Worm (Caenorhabditis elegans): Measurements from ENCODE around the gene F54F2.7.
A peak's percentile ranks its signal among the peaks of the same experiment; 100 is the strongest.

Gene F54F2.7

DNA sequence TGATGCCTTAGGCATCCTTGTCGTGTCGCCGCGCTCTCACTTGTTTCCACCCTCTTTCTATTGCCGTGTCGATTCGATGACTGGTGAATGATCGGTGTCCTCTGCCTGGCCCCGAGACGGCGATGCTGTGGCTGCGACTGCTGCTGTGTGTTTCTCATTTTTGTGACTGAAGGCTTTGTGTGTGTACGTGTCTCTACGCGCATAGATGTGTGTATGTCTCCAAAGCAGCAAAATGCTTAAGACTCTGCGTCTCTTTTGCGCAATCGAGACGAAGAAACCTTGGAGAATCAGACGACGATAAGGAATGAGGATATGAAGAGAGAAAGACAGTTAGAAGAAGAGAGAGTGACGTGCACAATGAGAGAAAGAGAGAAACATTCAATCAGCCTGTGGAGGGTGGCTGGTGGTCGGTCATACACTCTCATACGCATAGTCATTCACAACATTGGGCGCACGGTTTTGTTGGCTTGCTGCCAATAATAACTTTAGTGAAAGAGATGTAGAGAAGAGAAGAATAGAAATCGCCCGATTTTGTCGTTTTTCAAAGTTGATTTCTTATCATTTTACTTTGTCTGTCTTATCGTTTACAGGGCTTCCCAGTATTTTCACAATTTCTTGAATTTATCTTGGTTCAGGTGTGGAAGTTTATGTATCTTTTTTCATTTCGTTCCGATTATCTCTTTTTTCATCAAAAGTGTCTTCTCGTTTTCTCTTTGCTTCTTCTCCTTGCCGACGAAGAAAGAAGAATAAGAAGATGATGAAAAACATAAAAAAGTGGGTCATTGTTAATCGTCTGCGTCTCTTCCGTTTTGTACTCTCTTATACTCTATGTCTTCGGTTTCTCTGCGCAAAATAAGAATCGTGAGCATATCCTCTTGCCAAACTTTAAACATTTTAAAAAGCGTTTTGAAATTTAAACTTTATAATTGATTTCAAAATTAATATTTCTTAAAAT is 5.0 kb downstream of the F54F2.7 start (continued):
- TF ChIP-seq rec-8 (tag; optimal IDR thresholded peaks at IDR 0.05), result no peak
- no peak for TF ChIP-seq B0261.1 (tag; optimal IDR thresholded peaks at IDR 0.05)
- no peak for TF ChIP-seq sdz-38 (tag; optimal IDR thresholded peaks at IDR 0.05)
- TF ChIP-seq T26A5.8 (tag; optimal IDR thresholded peaks at IDR 0.05), result no peak
- TF ChIP-seq C17E4.6 (GFP tag; IDR thresholded peaks at IDR 0.05), result no peak
- TF ChIP-seq ceh-79 (tag; optimal IDR thresholded peaks at IDR 0.05), result no peak
- no peak for TF ChIP-seq F10E7.11 (tag; optimal IDR thresholded peaks at IDR 0.05)
- no peak for TF ChIP-seq Y95B8A.8 (GFP tag; IDR thresholded peaks at IDR 0.05)
- no peak for TF ChIP-seq mes-4 (tag; optimal IDR thresholded peaks at IDR 0.05)
- TF ChIP-seq tbp1 (GFP tag; optimal IDR thresholded peaks at IDR 0.05), result peak; percentile 57
- TF ChIP-seq ZK185.1 (tag; optimal IDR thresholded peaks at IDR 0.05; ENCODE audit: poor library complexity, severe bottlenecking), result no peak

ce11 chrIII:8801352-8801863 is 5.7 kb downstream of the F54F2.7 start:
- TF ChIP-seq die-1 (tag; optimal IDR thresholded peaks at IDR 0.05), result peak; percentile 19
- TF ChIP-seq nfya-2 (GFP tag; IDR thresholded peaks at IDR 0.05), result no peak

ce11 chrIII:8800796-8801083 is 6.4 kb downstream of the F54F2.7 start:
- TF ChIP-seq repo-1 (tag; optimal IDR thresholded peaks at IDR 0.05) (no peak), F49E8.2 (tag; optimal IDR thresholded peaks at IDR 0.05; ENCODE audit: insufficient read depth) (no peak), lin-35 (GFP tag; optimal IDR thresholded peaks at IDR 0.05) (no peak), dox-1 (GFP tag; IDR thresholded peaks at IDR 0.05) (no peak), ztf-26 (tag; optimal IDR thresholded peaks at IDR 0.05) (no peak), madf-8 (GFP tag; conservative IDR thresholded peaks at IDR 0.05) (no peak), somi-1 (GFP tag; optimal IDR thresholded peaks at IDR 0.05) (no peak), nhr-179 (tag; optimal IDR thresholded peaks at IDR 0.05) (no peak), bed-2 (GFP tag; IDR thresholded peaks at IDR 0.05) (no peak), lsy-27 (tag; optimal IDR thresholded peaks at IDR 0.05; ENCODE audit: borderline replicate concordance, insufficient read depth) (no peak)

DNA sequence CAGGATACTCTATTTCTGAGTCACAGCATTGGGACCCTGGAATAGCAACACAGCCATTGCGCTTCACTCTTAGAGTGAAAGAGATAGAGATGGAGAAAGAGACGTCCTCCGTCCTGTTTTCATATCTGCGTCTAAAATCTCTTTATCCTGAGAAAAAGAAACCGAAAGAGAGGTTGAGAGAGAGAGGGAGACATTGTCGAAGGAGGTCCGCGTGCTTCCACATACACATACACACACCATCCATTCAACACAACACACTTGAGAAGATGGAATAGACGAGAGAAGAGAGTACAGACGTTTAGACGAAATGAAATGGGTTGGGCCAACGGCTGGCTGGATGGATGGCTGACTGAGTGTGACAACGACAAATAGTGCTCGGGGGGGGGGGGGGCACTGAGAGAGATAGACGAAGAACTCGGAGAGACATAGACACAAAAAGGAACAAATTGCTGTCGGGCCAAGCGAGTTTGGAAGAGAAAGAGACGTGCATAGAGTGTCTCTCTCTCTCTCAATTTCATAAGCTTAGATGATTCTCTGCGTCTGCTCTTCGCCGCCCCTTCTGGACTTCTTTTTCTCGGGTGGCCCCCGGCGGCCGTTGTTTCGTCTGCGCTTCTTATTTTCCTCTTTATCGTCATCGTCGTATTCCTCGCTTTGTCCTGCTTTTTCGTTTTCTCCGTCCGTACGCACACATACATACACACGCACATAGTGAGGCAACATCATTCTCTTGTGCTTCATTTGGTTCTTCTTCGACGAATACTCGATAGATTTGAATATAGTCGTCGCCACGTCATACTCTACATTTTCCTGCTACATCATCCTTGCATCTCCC is 7.0 kb downstream of the F54F2.7 start, which contains the start of gene F54F2.6:
TSS of gene F54F2.6 (minus strand) at position 738 of the 832 bp plus-strand sequence.
- TF ChIP-seq hsf-1 (GFP tag; IDR thresholded peaks at IDR 0.05) (no peak), zfh-2 (GFP tag; conservative IDR thresholded peaks at IDR 0.05) (peak; percentile 99), snpc-4 (GFP tag; optimal IDR thresholded peaks at IDR 0.05) (no peak), snpc-4 (tag; optimal IDR thresholded peaks at IDR 0.05) (peak in 2 of 4 experiments; percentile 50), ceh-27 (GFP tag; optimal IDR thresholded peaks at IDR 0.05) (peak; percentile 88), akir-1 (GFP tag; optimal IDR thresholded peaks at IDR 0.05) (no peak), repo-1 (tag; optimal IDR thresholded peaks at IDR 0.05) (peak; percentile 57), mes-4 (tag; optimal IDR thresholded peaks at IDR 0.05) (no peak), K12H6.12 (tag; optimal IDR thresholded peaks at IDR 0.05) (peak; percentile 97), attf-5 (GFP tag; optimal IDR thresholded peaks at IDR 0.05) (peak; percentile 86), hmg-1.2 (GFP tag; IDR thresholded peaks at IDR 0.05) (peak; percentile 66), lin-40 (tag; optimal IDR thresholded peaks at IDR 0.05) (peak; percentile 77), lsl-1 (GFP tag; optimal IDR thresholded peaks at IDR 0.05) (no peak), gei-17 (GFP tag; optimal IDR thresholded peaks at IDR 0.05) (peak; percentile 25), ekl-4 (GFP tag; IDR thresholded peaks at IDR 0.05) (0 out of 2 replicates have a peak, but pooled peaks have one; percentile 12), nfyb-1 (GFP tag; IDR thresholded peaks at IDR 0.05) (0 out of 2 replicates have a peak, but pooled peaks have one; percentile 50), egrh-3 (GFP tag; IDR thresholded peaks at IDR 0.05) (peak; percentile 83), nhr-90 (tag; optimal IDR thresholded peaks at IDR 0.05) (no peak), lin-54 (GFP tag; optimal IDR thresholded peaks at IDR 0.05) (peak; percentile 36), B0035.1 (tag; optimal IDR thresholded peaks at IDR 0.05) (peak; percentile 32)
